Fruit fly (Drosophila melanogaster): ENCODE measurements around the gene Membrin.

dm6 chr3L:5351348-5351850 lies 14.9 kb upstream of the Membrin start:
- TF ChIP-seq Abd-B (GFP tag; optimal IDR thresholded peaks at IDR 0.05) (no peak), usp (GFP tag; optimal IDR thresholded peaks at IDR 0.05) (no peak), fru (GFP tag; optimal IDR thresholded peaks at IDR 0.05) (no peak), pan (optimal IDR thresholded peaks at IDR 0.05) (no peak), Jra (GFP tag; optimal IDR thresholded peaks at IDR 0.05) (no peak), h (GFP tag; optimal IDR thresholded peaks at IDR 0.05) (no peak), OdsH (GFP tag; optimal IDR thresholded peaks at IDR 0.05) (no peak), Myc (optimal IDR thresholded peaks at IDR 0.05) (no peak), Hr78 (GFP tag; optimal IDR thresholded peaks at IDR 0.05) (no peak), sage (GFP tag; optimal IDR thresholded peaks at IDR 0.05) (no peak), Mio (GFP tag; optimal IDR thresholded peaks at IDR 0.05) (no peak), jim (GFP tag; optimal IDR thresholded peaks at IDR 0.05) (no peak), GATAd (GFP tag; optimal IDR thresholded peaks at IDR 0.05) (no peak)

Measured in whole organism, wandering third instar larva.